Worm (Caenorhabditis elegans) whole organism, midembryonic: ENCODE results near the gene R07B7.10.

Source experiments
- T22C8.4 ChIP-seq: fragments of 200-800 bp; sonication (Bioruptor generic); IDR thresholded peaks from 2 replicates; pipeline ENCODE4 v1.3.6; 2022; ENCODE audit warnings: missing genetic modification characterization, missing compliant biosample characterization
- cog-1 ChIP-seq: sonication (generic microtip); optimal IDR thresholded peaks from 2 replicates; lab custom pipeline; 2016; ENCODE audit warnings: missing genetic modification characterization, missing compliant biosample characterization
- flt-1 ChIP-seq: fragments of 200-800 bp; sonication (Bioruptor generic); IDR thresholded peaks from 2 replicates; pipeline ENCODE4 v1.3.6; 2022; ENCODE audit warnings: missing genetic modification characterization, missing compliant biosample characterization
- klf-2 ChIP-seq: fragments of 200-800 bp; sonication (Bioruptor generic); conservative IDR thresholded peaks from 2 replicates; pipeline ENCODE4 v1.3.6; 2022; ENCODE audit warnings: missing genetic modification reagents, missing genetic modification characterization, missing compliant biosample characterization
- med-1 ChIP-seq: sonication (generic microtip); optimal IDR thresholded peaks from 2 replicates; lab custom pipeline; 2017; ENCODE audit warnings: missing genetic modification characterization, mild to moderate bottlenecking, missing compliant biosample characterization, antibody characterized with exemption, missing genetic modification reagents; ENCODE audit not compliant: insufficient read depth
- ref-1 ChIP-seq: fragments of 200-800 bp; sonication (Bioruptor generic); conservative IDR thresholded peaks from 2 replicates; pipeline ENCODE4 v1.3.6; 2022; ENCODE audit warnings: missing genetic modification reagents, missing genetic modification characterization, missing compliant biosample characterization
- ztf-23 ChIP-seq: fragments of 200-800 bp; sonication (Bioruptor generic); IDR thresholded peaks from 2 replicates; pipeline ENCODE4 v1.3.6; 2022; ENCODE audit warnings: missing genetic modification reagents, missing genetic modification characterization, missing compliant biosample characterization

DNA sequence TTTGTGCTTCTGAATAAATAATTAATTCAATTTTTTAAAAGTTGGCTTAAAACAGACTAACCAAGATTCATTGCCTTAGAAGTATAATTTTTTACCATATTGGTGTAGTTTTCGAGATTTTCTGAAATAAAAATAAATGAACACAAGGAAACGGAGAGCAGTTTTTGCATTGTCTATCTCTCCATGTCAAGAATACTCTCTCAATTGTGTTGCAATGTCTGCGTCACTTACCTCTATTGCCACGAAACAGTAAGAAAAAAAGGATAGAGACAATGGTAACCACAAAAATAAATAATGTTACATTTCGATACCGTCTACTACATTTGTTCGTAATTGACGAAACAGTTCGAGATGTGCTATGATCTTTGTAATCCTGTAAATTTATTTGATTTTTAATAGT is at the start of gene R07B7.10:
- TF ChIP-seq med-1, result no peak
- no peak for TF ChIP-seq ztf-23
- TF ChIP-seq klf-2, result no peak
- no peak for TF ChIP-seq flt-1
- no peak for TF ChIP-seq ref-1 (GFP tag; lab: Robert Waterston, UW)
- no peak for TF ChIP-seq cog-1 (tag; lab: Kevin White, UChicago)
- no peak for TF ChIP-seq T22C8.4 (GFP tag; lab: Robert Waterston, UW)
